Worm (Caenorhabditis elegans) whole organism, L1 larva: ENCODE data around the gene F17C8.7.
"Not testable (repeated sequence)": the region's sequence is repeated elsewhere in the genome, so short reads cannot be mapped to it uniquely, and the experiment has no call there.

Experiments
- C34B4.2 ChIP-seq: sonication (generic microtip); optimal IDR thresholded peaks from 2 replicates; lab custom pipeline; 2017; ENCODE audit warnings: mild to moderate bottlenecking, missing genetic modification characterization, missing compliant biosample characterization
- aly-2 ChIP-seq: fragments of 150-350 bp; optimal IDR thresholded peaks from 2 replicates; lab custom pipeline; 2014; ENCODE audit warnings: missing biosample characterization, missing genetic modification characterization
- blmp-1 ChIP-seq: fragments of 150-350 bp; optimal IDR thresholded peaks from 2 replicates; lab custom pipeline; 2014; ENCODE audit warnings: missing biosample characterization, missing genetic modification characterization
- ceh-63 ChIP-seq: fragments of 200-800 bp; sonication (Bioruptor generic); optimal IDR thresholded peaks from 2 replicates; lab custom pipeline; 2018; ENCODE audit warnings: mild to moderate bottlenecking, missing genetic modification characterization, missing compliant biosample characterization
- ceh-82 ChIP-seq, 3 experiments: fragments of 150-350 bp in 1 of 3; sonication (generic microtip) in 2 of 3; optimal IDR thresholded peaks; 2 replicates each; lab custom pipeline; 2014 to 2017; ENCODE audit warnings: missing biosample characterization in 3 of 3, missing genetic modification characterization in 3 of 3
- efl-1 ChIP-seq, 4 experiments: fragments of 150-350 bp; optimal IDR thresholded peaks in 3 of 4; peaks in 1 of 4; 1 replicate in 1 of 4; 2 replicates in 3 of 4; lab custom pipeline; 2014; ENCODE audit warnings: missing biosample characterization in 2 of 4, missing genetic modification characterization in 2 of 4, missing genetic modification reagents in 2 of 4
- efl-3 ChIP-seq: fragments of 200-800 bp; sonication (Bioruptor generic); optimal IDR thresholded peaks from 2 replicates; lab custom pipeline; 2018; ENCODE audit warnings: mild to moderate bottlenecking, missing genetic modification characterization, missing compliant biosample characterization
- elt-2 ChIP-seq: sonication (generic microtip); optimal IDR thresholded peaks from 2 replicates; lab custom pipeline; 2016; ENCODE audit warnings: missing genetic modification characterization, mild to moderate bottlenecking, inconsistent platforms, missing compliant biosample characterization, missing genetic modification reagents
- elt-3 ChIP-seq, 6 experiments: fragments of 150-350 bp in 1 of 6; sonication (generic microtip); optimal IDR thresholded peaks; 2 replicates each; lab custom pipeline; 2017 to 2018; ENCODE audit warnings: missing biosample characterization in 6 of 6, missing genetic modification characterization in 6 of 6, inconsistent platforms in 1 of 6
- fos-1 ChIP-seq: fragments of 150-350 bp; optimal IDR thresholded peaks from 2 replicates; lab custom pipeline; 2014; ENCODE audit warnings: missing biosample characterization, missing genetic modification characterization
- hpl-2 ChIP-seq: fragments of 150-350 bp; optimal IDR thresholded peaks from 2 replicates; lab custom pipeline; 2014; ENCODE audit warnings: missing biosample characterization, missing genetic modification reagents, missing genetic modification characterization
- irx-1 ChIP-seq: sonication (generic microtip); optimal IDR thresholded peaks from 2 replicates; lab custom pipeline; 2016; ENCODE audit warnings: missing genetic modification characterization, missing compliant biosample characterization
- isw-1 ChIP-seq: fragments of 200-800 bp; sonication (Bioruptor generic); IDR thresholded peaks from 2 replicates; pipeline ENCODE4 v1.3.6; 2022; ENCODE audit warnings: missing genetic modification characterization, missing compliant biosample characterization
- mab-9 ChIP-seq: fragments of 200-800 bp; sonication (Bioruptor generic); IDR thresholded peaks from 2 replicates; pipeline ENCODE4 v1.3.6; 2022; ENCODE audit warnings: missing genetic modification reagents, missing genetic modification characterization, missing compliant biosample characterization
- mdl-1 ChIP-seq, 2 experiments: fragments of 150-350 bp; optimal IDR thresholded peaks; 2 replicates each; lab custom pipeline; 2014 to 2017; ENCODE audit warnings: missing biosample characterization in 2 of 2, missing genetic modification characterization in 2 of 2, inconsistent platforms in 1 of 2
- mef-2 ChIP-seq: fragments of 150-350 bp; optimal IDR thresholded peaks from 2 replicates; lab custom pipeline; 2014; ENCODE audit warnings: missing biosample characterization, missing genetic modification characterization
- nhr-47 ChIP-seq: sonication (generic microtip); optimal IDR thresholded peaks from 2 replicates; lab custom pipeline; 2016; ENCODE audit warnings: mild to moderate bottlenecking, missing genetic modification characterization, moderate library complexity, missing compliant biosample characterization
- nhr-76 ChIP-seq: sonication (generic microtip); optimal IDR thresholded peaks from 2 replicates; lab custom pipeline; 2017; ENCODE audit warnings: missing biosample characterization, missing genetic modification characterization
- nhr-85 ChIP-seq: sonication (generic microtip); peaks from one replicate; lab custom pipeline; 2016; ENCODE audit warnings: missing genetic modification characterization, inconsistent platforms, missing compliant biosample characterization
- nhr-90 ChIP-seq: sonication (generic microtip); optimal IDR thresholded peaks from 2 replicates; lab custom pipeline; 2016; ENCODE audit warnings: mild to moderate bottlenecking, missing genetic modification characterization, missing compliant biosample characterization; ENCODE audit not compliant: poor library complexity
- pag-3 ChIP-seq: sonication (generic microtip); optimal IDR thresholded peaks from 2 replicates; lab custom pipeline; 2017; ENCODE audit warnings: missing genetic modification characterization, mild to moderate bottlenecking, missing compliant biosample characterization, antibody characterized with exemption, borderline replicate concordance; ENCODE audit not compliant: insufficient read depth
- snpc-4 ChIP-seq: fragments of 150-350 bp; optimal IDR thresholded peaks from 2 replicates; lab custom pipeline; 2014; ENCODE audit warnings: missing biosample characterization, missing genetic modification characterization
- sox-4 ChIP-seq: sonication (generic microtip); optimal IDR thresholded peaks from 2 replicates; lab custom pipeline; 2016; ENCODE audit warnings: missing genetic modification characterization, missing compliant biosample characterization
- tlp-1 ChIP-seq: fragments of 150-350 bp; optimal IDR thresholded peaks from 2 replicates; lab custom pipeline; 2014; ENCODE audit warnings: missing biosample characterization, missing genetic modification characterization
- unc-130 ChIP-seq: fragments of 150-350 bp; optimal IDR thresholded peaks from 2 replicates; lab custom pipeline; 2017; ENCODE audit warnings: missing biosample characterization, missing genetic modification characterization, inconsistent platforms
- vab-15 ChIP-seq: sonication (generic microtip); optimal IDR thresholded peaks from 2 replicates; lab custom pipeline; 2017; ENCODE audit warnings: missing genotype, mild to moderate bottlenecking, missing genetic modification characterization, missing compliant biosample characterization
- zag-1 ChIP-seq: fragments of 150-350 bp; optimal IDR thresholded peaks from 2 replicates; lab custom pipeline; 2014; ENCODE audit warnings: missing biosample characterization, missing genetic modification characterization
- ztf-4 ChIP-seq: fragments of 150-350 bp; optimal IDR thresholded peaks from 2 replicates; lab custom pipeline; 2014; ENCODE audit warnings: missing biosample characterization, missing genetic modification characterization

Gene F17C8.7

DNA sequence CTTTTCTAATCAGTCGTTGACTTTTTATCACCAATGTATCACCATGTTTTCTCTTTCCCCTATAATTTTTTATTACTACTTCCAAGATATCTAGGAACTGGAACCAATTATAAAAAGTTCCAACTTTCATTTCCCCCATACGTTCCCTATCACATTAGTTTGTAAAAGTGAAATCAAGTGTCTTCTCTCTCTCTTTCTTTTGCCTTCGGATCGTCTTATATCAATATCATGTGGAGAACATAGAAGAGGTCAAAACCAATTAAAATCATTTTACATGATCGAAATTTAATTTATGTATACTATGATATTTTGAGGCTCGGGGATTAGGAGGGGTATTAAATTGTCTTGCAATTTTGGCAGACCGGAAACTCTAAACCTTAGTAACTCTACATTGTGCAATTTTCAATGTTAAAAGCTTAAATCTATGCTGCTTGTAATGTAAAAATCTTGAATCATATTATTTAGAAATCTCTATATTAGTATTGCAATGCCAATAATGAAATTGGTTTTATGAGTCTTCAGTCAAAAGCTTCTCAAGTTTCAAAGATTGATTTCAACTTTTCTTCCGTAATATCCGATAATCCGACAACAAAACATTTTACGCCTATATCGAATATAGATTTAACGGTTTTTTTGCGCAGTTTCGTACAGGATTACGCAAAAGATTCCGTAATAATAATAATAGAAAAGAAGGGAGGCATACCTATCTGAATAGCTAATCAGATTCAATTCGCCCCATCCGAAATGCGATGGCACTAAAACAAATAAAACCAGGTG lies 32.5 kb downstream of the F17C8.7 start:
- TF ChIP-seq irx-1 (tag; lab: Kevin White, UChicago) (no peak), sox-4 (tag; lab: Kevin White, UChicago) (no peak), ceh-63 (GFP tag; lab: Kevin White, UChicago) (no peak), pag-3 (no peak), ztf-4 (tag; lab: Kevin White, UChicago) (no peak), blmp-1 (tag; lab: Kevin White, UChicago) (peak; percentile 94), elt-3 (tag; optimal IDR thresholded peaks at IDR 0.05; lab: Kevin White, UChicago) (peak in 1 of 6 experiments; percentile 14), efl-1 (optimal IDR thresholded peaks at IDR 0.05; lab: Kevin White, UChicago) (no peak), efl-1 (GFP tag; optimal IDR thresholded peaks at IDR 0.05 in 1 of 2; lab: Kevin White, UChicago) (no peak)

DNA sequence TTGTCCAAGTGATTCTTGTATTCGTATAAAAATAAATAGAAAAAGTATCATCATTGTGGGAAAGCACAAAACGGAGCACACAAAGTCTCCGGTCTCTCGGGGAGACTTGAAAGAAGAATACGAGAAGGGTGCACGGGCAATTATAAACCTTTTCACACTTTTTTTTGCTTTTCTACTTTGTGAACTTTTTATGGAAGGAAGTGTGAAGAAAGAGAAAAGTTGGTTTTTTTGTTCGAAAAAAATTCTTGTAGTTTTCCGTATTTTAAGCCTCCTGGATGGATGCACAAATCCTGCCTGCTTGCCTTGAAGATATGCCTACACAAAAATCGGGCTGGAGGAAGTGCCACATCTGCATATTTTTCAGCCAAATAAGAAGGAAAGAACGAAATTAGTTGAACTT lies 42.5 kb downstream of the F17C8.7 start, which contains the start of gene B0393.7:
Gene B0393.7, minus strand, starts transcription at position 101 of the 400 bp plus-strand sequence.
- TF ChIP-seq tlp-1 (tag; lab: Kevin White, UChicago): no peak
- TF ChIP-seq nhr-76: no peak
- no peak for TF ChIP-seq mab-9
- TF ChIP-seq efl-1 (optimal IDR thresholded peaks at IDR 0.05; lab: Kevin White, UChicago): no peak
- TF ChIP-seq efl-1 (GFP tag; optimal IDR thresholded peaks at IDR 0.05 in 1 of 2; lab: Kevin White, UChicago): no peak
- no peak for TF ChIP-seq C34B4.2 (tag; lab: Kevin White, UChicago)
- no peak for TF ChIP-seq nhr-47 (tag; lab: Kevin White, UChicago)
- no peak for TF ChIP-seq zag-1
- no peak for TF ChIP-seq nhr-90 (tag; lab: Kevin White, UChicago)
- TF ChIP-seq pag-3: no peak
- TF ChIP-seq snpc-4 (tag; lab: Kevin White, UChicago): no peak
- TF ChIP-seq mef-2: no peak
- no peak for TF ChIP-seq isw-1 (GFP tag; lab: Robert Waterston, UW)
- no peak for TF ChIP-seq fos-1
- no peak for TF ChIP-seq ceh-82 (tag; optimal IDR thresholded peaks at IDR 0.05; lab: Kevin White, UChicago)
- no peak for TF ChIP-seq hpl-2 (GFP tag; lab: Kevin White, UChicago)
- no peak for TF ChIP-seq efl-3 (GFP tag; lab: Kevin White, UChicago)

DNA sequence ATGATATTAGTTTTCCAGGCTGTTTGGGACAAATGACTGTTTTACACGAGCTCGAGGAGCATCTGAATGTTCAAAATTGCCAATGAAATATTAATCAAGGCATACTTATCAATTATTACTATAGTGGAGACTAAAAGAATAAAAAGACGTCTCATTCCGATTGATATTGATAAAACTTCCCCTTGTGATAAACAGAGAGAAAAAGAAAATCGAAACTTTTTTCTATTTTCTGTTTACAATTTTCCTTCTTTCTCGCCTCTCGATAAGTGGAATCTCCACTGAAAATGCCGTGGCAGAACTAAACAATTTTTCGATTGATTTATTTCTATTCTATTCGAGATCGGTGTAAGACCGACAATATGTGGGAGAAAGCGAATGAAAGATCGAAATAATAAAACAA lies 44.3 kb downstream of the F17C8.7 start, which contains the start of gene B0393.9:
Gene B0393.9, minus strand, starts transcription at position 303 of the 400 bp plus-strand sequence.
- no peak for TF ChIP-seq mdl-1 (tag; optimal IDR thresholded peaks at IDR 0.05; lab: Kevin White, UChicago)
- TF ChIP-seq elt-2 (tag; lab: Kevin White, UChicago): peak; percentile 25
- TF ChIP-seq nhr-85 (tag; lab: Kevin White, UChicago): no peak
- no peak for TF ChIP-seq unc-130 (tag; lab: Kevin White, UChicago)
- peak; percentile 53 for TF ChIP-seq blmp-1 (tag; lab: Kevin White, UChicago)

ce11 chrIII:4781937-4782576 lies 46.5 kb downstream of the F17C8.7 start, which contains the start of the genes gex-5 and C38D4.10:
Gene gex-5 (minus strand): TSS chrIII:4781987.
Gene C38D4.10 (plus strand): TSS chrIII:4782526.
- not testable (repeated sequence) for TF ChIP-seq vab-15; irx-1 (tag; lab: Kevin White, UChicago); aly-2 (tag; lab: Kevin White, UChicago)

ce11 chrIII:4785131-4785530 lies 49.6 kb downstream of the F17C8.7 start, which contains the start of gene enu-3.2:
Gene enu-3.2 (minus strand): TSS chrIII:4785235.
- TF ChIP-seq ceh-63 (GFP tag; lab: Kevin White, UChicago); elt-3 (tag; optimal IDR thresholded peaks at IDR 0.05; lab: Kevin White, UChicago); hpl-2 (GFP tag; lab: Kevin White, UChicago): not testable (repeated sequence)
